Worm (Caenorhabditis elegans) whole organism, midembryonic: ENCODE data around the gene C02G6.2.

ENCODE experiments used
- T22C8.4 ChIP-seq: fragments of 200-800 bp; sonication (Bioruptor generic); IDR thresholded peaks from 2 replicates; pipeline ENCODE4 v1.3.6; 2022; ENCODE audit warnings: missing genetic modification characterization, missing compliant biosample characterization
- cog-1 ChIP-seq: sonication (generic microtip); optimal IDR thresholded peaks from 2 replicates; lab custom pipeline; 2016; ENCODE audit warnings: missing genetic modification characterization, missing compliant biosample characterization
- flt-1 ChIP-seq: fragments of 200-800 bp; sonication (Bioruptor generic); IDR thresholded peaks from 2 replicates; pipeline ENCODE4 v1.3.6; 2022; ENCODE audit warnings: missing genetic modification characterization, missing compliant biosample characterization
- klf-2 ChIP-seq: fragments of 200-800 bp; sonication (Bioruptor generic); conservative IDR thresholded peaks from 2 replicates; pipeline ENCODE4 v1.3.6; 2022; ENCODE audit warnings: missing genetic modification reagents, missing genetic modification characterization, missing compliant biosample characterization
- med-1 ChIP-seq: sonication (generic microtip); optimal IDR thresholded peaks from 2 replicates; lab custom pipeline; 2017; ENCODE audit warnings: missing genetic modification characterization, mild to moderate bottlenecking, missing compliant biosample characterization, antibody characterized with exemption, missing genetic modification reagents; ENCODE audit not compliant: insufficient read depth
- ref-1 ChIP-seq: fragments of 200-800 bp; sonication (Bioruptor generic); conservative IDR thresholded peaks from 2 replicates; pipeline ENCODE4 v1.3.6; 2022; ENCODE audit warnings: missing genetic modification reagents, missing genetic modification characterization, missing compliant biosample characterization
- tab-1 ChIP-seq: fragments of 200-800 bp; sonication (Bioruptor generic); IDR thresholded peaks from 2 replicates; pipeline ENCODE4 v1.3.6; 2022; ENCODE audit warnings: missing genetic modification characterization, missing compliant biosample characterization
- ztf-23 ChIP-seq: fragments of 200-800 bp; sonication (Bioruptor generic); IDR thresholded peaks from 2 replicates; pipeline ENCODE4 v1.3.6; 2022; ENCODE audit warnings: missing genetic modification reagents, missing genetic modification characterization, missing compliant biosample characterization
- ztf-29 ChIP-seq: fragments of 200-800 bp; sonication (Bioruptor generic); IDR thresholded peaks from 2 replicates; pipeline ENCODE4 v1.3.6; 2022; ENCODE audit warnings: missing genetic modification reagents, missing genetic modification characterization, missing compliant biosample characterization

Gene C02G6.2

DNA sequence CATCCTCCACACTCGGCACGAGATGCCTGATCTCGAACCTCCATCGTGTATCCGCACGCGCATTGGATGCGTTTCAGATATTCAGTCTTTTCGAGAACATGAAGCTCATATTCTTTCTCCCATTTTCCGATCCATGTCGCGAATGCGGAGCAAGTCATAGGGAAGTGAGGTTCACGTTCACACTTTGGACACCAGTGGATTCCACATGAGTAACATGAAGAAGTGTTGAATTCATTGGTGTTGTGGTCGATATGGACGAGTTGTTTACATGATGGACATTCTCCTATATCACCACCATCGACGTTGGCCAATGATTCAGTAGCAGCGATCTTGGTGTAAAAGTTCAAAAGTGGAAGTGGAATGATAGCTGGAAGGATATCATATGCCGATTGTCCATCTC, 30.9 kb upstream of the C02G6.2 start:
- TF ChIP-seq ref-1 (no peak), cog-1 (no peak), T22C8.4 (GFP tag; lab: Robert Waterston, UW) (no peak), flt-1 (GFP tag; lab: Robert Waterston, UW) (no peak), tab-1 (GFP tag; lab: Robert Waterston, UW) (no peak), klf-2 (no peak), med-1 (GFP tag; lab: Kevin White, UChicago) (no peak), ztf-23 (GFP tag; lab: Robert Waterston, UW) (no peak), ztf-29 (GFP tag; lab: Robert Waterston, UW) (no peak)

DNA sequence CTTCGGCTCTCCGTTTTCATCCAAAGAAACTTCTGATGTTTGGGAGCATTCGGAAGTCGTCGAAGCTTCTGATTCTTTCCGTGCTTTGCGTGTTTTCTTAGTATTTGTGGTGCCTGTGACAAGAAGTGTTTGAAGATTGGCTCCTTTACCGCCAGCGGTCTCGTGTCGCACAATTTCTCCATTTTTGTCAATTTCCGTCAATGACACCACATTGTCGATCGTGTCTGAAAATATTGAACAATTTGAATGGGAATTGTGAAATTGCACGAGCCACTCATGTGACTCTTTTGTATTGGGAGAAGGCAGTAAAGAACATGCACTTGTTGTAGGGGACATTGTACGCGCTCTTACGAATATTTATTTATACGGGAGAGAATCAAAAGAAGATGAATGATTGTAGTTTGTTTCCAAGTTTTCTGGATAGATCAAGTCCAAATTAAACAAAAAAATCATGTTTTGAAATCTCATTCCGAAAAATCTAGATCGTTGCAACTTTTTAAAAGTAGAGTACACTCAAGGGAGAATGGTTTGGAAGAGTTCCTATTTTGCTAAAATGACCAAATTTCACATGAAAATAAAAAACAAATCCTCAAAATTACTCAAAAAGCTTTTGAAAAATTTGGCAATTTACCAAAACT, 29.2 kb upstream of the C02G6.2 start:
- TF ChIP-seq tab-1 (GFP tag; lab: Robert Waterston, UW) (no peak), ref-1 (no peak), flt-1 (GFP tag; lab: Robert Waterston, UW) (no peak), cog-1 (no peak), T22C8.4 (GFP tag; lab: Robert Waterston, UW) (no peak), klf-2 (no peak), ztf-29 (GFP tag; lab: Robert Waterston, UW) (no peak), ztf-23 (GFP tag; lab: Robert Waterston, UW) (no peak), med-1 (GFP tag; lab: Kevin White, UChicago) (no peak)

DNA sequence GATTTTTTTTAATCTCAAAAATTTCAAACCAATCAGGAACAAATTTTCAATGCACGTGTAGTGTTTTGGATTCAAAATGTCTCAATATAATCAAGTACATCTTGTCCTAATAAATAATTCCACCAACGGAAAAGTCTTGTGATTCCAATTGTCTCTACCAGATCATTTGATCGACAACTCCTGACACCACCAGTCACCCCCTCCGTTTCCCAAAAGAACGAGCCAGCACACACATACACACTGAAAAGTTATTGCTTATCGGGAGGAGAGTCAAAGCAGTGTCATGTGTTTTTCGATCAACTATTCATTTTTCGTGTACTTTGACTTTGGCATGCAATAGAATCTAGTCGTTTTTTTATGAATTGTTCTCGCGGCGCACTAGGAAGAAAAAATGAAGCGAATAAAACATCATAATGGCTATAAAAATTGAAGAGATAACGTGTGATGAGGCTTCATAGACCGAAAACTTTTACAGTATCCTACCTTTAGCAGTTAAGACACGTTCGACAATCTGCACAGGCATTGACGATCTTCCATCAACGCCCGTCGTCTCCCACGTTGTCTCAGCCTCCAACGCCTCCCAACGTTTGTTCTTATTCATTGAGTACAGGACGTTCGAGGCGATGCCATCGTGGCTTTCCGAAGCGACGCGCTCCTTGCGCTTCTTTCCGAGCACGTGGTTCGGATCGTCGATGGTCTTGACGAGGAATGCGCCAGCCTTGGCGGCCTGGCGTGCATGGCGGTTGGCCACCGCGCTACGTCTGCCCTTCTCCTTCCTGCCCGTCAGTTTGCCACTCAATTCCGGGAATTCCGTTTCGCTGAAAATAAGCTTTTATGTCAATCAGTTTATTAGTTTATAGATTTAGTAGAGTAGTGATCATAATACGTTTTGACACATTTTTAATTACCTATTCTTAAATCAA, 28.2 kb upstream of the C02G6.2 start:
- TF ChIP-seq T22C8.4 (GFP tag; lab: Robert Waterston, UW) (no peak), tab-1 (GFP tag; lab: Robert Waterston, UW) (0 out of 2 replicates have a peak, but pooled peaks have one; percentile 39)

DNA sequence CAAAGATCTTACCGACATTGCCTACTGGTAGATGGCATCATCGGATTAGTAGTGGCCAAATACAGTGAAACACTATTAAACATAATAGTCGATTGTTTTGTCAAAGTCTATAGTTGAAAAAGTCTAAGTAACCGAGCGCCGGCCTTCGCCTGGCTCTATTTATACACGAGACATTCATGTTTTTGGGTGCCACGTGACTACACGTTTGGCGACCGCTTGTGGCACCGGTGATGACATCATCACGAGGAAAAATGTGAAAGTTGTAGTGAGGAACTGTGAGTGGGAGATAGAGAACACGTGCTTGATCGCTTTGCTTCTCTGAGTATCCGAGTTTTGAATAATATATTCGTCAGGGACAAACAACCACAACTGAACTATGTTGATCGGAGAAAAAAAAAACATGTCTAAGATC, 27.5 kb upstream of the C02G6.2 start:
- TF ChIP-seq flt-1 (GFP tag; lab: Robert Waterston, UW), result no peak
- no peak for TF ChIP-seq T22C8.4 (GFP tag; lab: Robert Waterston, UW)

DNA sequence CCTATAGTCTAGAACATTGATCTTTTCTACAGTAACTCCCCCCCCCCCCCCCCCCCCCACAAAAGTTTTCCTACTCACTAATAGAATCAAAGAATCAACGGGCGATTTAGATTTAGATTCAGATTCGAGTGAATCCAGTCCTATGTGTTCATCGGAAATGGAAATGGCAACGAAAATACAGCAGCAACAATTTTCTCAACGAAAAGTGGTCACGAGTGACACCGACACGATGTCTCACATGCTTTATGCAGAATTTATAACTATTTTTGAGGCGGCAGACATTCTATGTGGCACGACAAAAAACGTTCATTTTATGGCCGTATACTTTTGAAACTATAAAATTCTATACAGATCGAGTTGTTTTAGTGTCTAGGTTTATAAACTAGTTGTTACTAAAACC, 26.7 kb upstream of the C02G6.2 start:
- TF ChIP-seq klf-2, result no peak
- TF ChIP-seq tab-1 (GFP tag; lab: Robert Waterston, UW), result no peak
- TF ChIP-seq ztf-29 (GFP tag; lab: Robert Waterston, UW), result no peak
- TF ChIP-seq ref-1, result no peak
- no peak for TF ChIP-seq flt-1 (GFP tag; lab: Robert Waterston, UW)
- no peak for TF ChIP-seq med-1 (GFP tag; lab: Kevin White, UChicago)
- no peak for TF ChIP-seq ztf-23 (GFP tag; lab: Robert Waterston, UW)
- TF ChIP-seq cog-1, result no peak
- no peak for TF ChIP-seq T22C8.4 (GFP tag; lab: Robert Waterston, UW)

DNA sequence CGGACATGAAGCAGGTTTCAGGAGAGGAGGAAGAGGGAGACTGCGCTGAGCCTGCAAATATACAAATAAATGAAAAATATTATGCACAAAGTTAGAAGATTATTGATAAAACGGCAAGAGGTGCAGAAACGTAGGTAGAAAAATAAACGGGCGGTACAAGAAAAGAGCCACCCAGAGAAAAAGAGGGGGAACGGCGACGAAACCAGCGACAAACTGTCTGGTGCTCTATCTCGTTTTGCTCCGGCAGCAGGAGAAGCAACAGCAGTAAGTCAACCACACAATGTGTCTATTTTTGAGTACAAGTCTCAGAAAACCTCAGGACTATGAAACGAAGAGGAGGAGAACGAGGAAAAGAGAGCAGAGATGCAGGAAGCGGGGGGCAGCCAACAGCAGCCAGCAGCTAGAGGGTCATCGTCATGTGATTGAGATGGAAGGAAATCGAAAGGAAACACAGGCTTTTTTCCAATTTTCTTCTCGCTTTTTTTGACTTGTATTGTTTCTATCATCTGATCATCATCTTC, 26.1 kb upstream of the C02G6.2 start, which contains the start of gene F26F12.3:
TSS of gene F26F12.3 (minus strand) at position 51 of the 521 bp plus-strand sequence.
- TF ChIP-seq cog-1, result no peak
- no peak for TF ChIP-seq ztf-29 (GFP tag; lab: Robert Waterston, UW)
- no peak for TF ChIP-seq flt-1 (GFP tag; lab: Robert Waterston, UW)

DNA sequence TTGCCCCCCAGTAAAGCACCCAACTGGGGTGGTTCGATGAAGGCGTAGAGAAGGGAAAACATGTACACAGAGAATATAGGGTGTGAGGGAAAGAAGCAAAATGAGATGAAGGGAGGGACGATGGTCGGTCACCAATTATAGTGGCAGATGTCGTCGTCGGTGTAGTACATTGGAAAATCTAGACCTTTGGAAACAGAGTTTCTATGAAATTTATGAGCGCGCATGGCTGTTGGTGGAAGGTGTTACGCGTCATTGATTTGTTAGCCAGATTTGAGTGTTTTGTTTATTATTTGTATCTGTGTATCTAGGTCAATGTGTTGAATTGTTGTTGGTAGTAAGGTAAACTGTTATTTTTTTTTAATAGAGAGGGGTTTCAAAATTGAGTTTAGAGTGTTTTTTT, 25.1 kb upstream of the C02G6.2 start:
- TF ChIP-seq cog-1 (no peak), med-1 (GFP tag; lab: Kevin White, UChicago) (no peak), ztf-23 (GFP tag; lab: Robert Waterston, UW) (no peak), klf-2 (no peak), ref-1 (no peak), T22C8.4 (GFP tag; lab: Robert Waterston, UW) (no peak), flt-1 (GFP tag; lab: Robert Waterston, UW) (no peak), ztf-29 (GFP tag; lab: Robert Waterston, UW) (no peak), tab-1 (GFP tag; lab: Robert Waterston, UW) (no peak)

DNA sequence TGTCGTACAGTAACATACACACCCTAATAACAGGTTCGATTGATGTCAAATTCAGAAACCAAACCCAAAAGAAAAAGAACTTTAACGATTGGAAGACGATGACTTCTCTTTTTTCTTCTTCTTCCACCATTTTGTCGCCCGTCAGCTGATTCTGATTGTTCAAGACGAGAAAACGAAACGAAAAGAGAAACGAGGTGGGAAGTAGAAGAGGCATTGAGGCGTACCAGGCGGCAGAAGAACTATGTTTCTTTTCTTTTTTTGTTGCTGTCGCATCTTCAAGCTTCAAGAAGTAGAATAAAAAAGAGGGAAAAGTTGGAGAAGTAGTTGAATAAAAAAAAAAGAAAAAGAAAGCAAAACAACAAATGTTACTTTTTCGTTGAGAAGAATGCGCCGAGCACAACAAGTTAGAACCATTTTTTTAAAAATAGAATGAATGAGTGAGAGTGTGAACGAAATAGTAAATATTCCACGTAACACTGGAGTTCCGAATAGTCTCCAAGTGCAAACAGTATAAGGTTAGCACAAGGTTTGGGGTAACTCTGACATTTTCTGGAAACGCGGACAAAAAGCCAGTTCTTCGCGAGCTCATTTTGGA, 23.7 kb upstream of the C02G6.2 start:
- no peak for TF ChIP-seq flt-1 (GFP tag; lab: Robert Waterston, UW)
- TF ChIP-seq ref-1, result no peak
- TF ChIP-seq T22C8.4 (GFP tag; lab: Robert Waterston, UW), result no peak
- TF ChIP-seq ztf-29 (GFP tag; lab: Robert Waterston, UW), result no peak
- no peak for TF ChIP-seq med-1 (GFP tag; lab: Kevin White, UChicago)
- TF ChIP-seq tab-1 (GFP tag; lab: Robert Waterston, UW), result no peak
- no peak for TF ChIP-seq cog-1
- TF ChIP-seq ztf-23 (GFP tag; lab: Robert Waterston, UW), result no peak
- no peak for TF ChIP-seq klf-2

DNA sequence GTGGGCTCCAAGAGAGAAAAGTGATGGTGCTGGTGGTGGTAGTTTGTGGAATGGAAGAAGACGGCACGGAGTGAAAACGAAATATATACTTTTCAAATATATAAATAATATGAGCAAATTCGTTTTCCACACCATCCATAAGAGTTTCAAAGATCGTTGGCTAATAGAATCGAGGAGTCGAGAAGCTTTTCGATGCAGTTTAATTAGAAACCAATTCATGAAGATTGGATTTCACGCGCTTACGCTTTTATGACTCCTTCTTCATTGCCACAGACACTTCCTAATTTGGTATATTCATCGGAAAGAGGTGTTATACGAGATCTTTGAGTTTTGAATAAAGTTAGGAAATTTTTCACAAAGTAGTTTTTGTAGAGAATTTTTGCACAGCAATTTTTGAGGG, 21.2 kb upstream of the C02G6.2 start:
- TF ChIP-seq cog-1, result no peak
- peak; percentile 47; the same call in 1 of the 2 replicates for TF ChIP-seq tab-1 (GFP tag; lab: Robert Waterston, UW)

DNA sequence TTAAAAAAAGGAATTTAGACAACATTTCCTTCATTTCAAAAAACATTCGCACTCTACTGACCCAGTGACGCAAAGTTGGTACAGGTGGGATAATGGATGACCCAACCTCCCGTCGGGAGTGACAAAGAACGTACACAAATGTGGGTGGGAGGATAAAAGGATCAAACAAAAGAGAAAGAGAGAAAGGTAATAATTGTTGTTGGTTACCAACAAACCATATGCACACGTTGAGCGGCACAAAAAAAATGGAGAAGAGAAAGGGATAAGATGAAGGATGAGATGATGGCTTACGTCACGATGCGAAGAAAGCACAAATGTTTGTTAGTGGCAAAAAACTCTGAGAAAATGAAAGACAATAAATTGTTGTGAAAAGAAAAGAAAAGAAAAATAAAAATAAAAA, 20.2 kb upstream of the C02G6.2 start:
- TF ChIP-seq T22C8.4 (GFP tag; lab: Robert Waterston, UW), result no peak
- no peak for TF ChIP-seq flt-1 (GFP tag; lab: Robert Waterston, UW)
- TF ChIP-seq med-1 (GFP tag; lab: Kevin White, UChicago), result no peak
